Fruit fly (Drosophila melanogaster): ENCODE results near the gene Rga.

Rga gene

DNA sequence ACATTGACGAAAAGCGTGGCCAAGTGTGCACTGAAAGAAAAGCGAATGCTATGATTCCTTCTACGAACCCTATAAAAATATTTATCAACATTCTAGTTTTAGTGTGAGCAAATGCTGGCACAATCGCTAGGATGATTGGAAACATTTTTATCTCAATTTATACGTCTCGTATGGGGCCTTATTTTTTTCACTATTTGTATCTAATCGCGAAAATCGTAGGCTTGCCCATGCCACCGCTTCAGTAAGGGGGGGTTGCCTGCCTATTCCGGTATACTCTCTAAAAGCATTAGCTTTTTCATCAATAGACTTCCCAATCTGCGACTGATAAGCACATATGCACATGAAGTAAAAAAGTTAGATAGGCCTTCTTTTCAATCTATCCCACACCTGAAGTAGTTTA is 47.3 kb downstream of the Rga start (continued):
- TF ChIP-seq CG10147 (GFP tag; optimal IDR thresholded peaks at IDR 0.05) (peak; percentile 75), CG33557 (GFP tag; optimal IDR thresholded peaks at IDR 0.05) (no peak), CG15514 (GFP tag; optimal IDR thresholded peaks at IDR 0.05) (peak; percentile 80), BtbVII (GFP tag; optimal IDR thresholded peaks at IDR 0.05) (peak; percentile 62), h (optimal IDR thresholded peaks at IDR 0.05) (no peak), CG3838 (GFP tag; optimal IDR thresholded peaks at IDR 0.05) (peak; percentile 28), Xbp1 (GFP tag; optimal IDR thresholded peaks at IDR 0.05) (peak; percentile 76), Hr39 (optimal IDR thresholded peaks at IDR 0.05) (no peak), CG12942 (GFP tag; optimal IDR thresholded peaks at IDR 0.05) (peak; percentile 56), CG12769 (tag; optimal IDR thresholded peaks at IDR 0.05) (peak; percentile 88), Kr (GFP tag; optimal IDR thresholded peaks at IDR 0.05) (no peak), BEAF-32 (GFP tag; optimal IDR thresholded peaks at IDR 0.05) (no peak), sens-2 (GFP tag; IDR thresholded peaks at IDR 0.05) (peak; percentile 77), Hr78 (GFP tag; optimal IDR thresholded peaks at IDR 0.05) (no peak), phol (tag; optimal IDR thresholded peaks at IDR 0.05) (peak; percentile 69), eve (GFP tag; optimal IDR thresholded peaks at IDR 0.05) (no peak), Camta (GFP tag; optimal IDR thresholded peaks at IDR 0.05) (peak; percentile 77), ranshi (GFP tag; IDR thresholded peaks at IDR 0.05) (peak; percentile 86), bab2 (GFP tag; optimal IDR thresholded peaks at IDR 0.05) (peak; percentile 82), CG2129 (GFP tag; IDR thresholded peaks at IDR 0.05; ENCODE audit: partially characterized antibody) (no peak), Jarid2 (GFP tag; optimal IDR thresholded peaks at IDR 0.05) (no peak), NC2α (GFP tag; optimal IDR thresholded peaks at IDR 0.05) (peak; percentile 34), CG9727 (GFP tag; optimal IDR thresholded peaks at IDR 0.05) (peak; percentile 77), Hr51 (GFP tag; optimal IDR thresholded peaks at IDR 0.05) (peak in 1 of 2 experiments; percentile 73), CG4617 (GFP tag; optimal IDR thresholded peaks at IDR 0.05; ENCODE audit: borderline replicate concordance) (no peak), fd64A (GFP tag; optimal IDR thresholded peaks at IDR 0.05) (peak; percentile 51), ara (GFP tag; IDR thresholded peaks at IDR 0.05) (peak; percentile 83), NC2β (GFP tag; optimal IDR thresholded peaks at IDR 0.05) (peak; percentile 63), Sox100B (GFP tag; optimal IDR thresholded peaks at IDR 0.05) (peak; percentile 72), CG16779 (GFP tag; IDR thresholded peaks at IDR 0.05) (peak; percentile 71; the same call in 1 of the 2 replicates), wdn (GFP tag; IDR thresholded peaks at IDR 0.05) (peak; percentile 84; the same call in 1 of the 2 replicates), ERR (GFP tag; optimal IDR thresholded peaks at IDR 0.05) (peak; percentile 68), cwo (GFP tag; optimal IDR thresholded peaks at IDR 0.05) (peak; percentile 81), CG31365 (tag; optimal IDR thresholded peaks at IDR 0.05) (peak; percentile 51), bowl (GFP tag; IDR thresholded peaks at IDR 0.05) (peak; percentile 71), kah (GFP tag; optimal IDR thresholded peaks at IDR 0.05) (peak; percentile 36), yki (optimal IDR thresholded peaks at IDR 0.05) (no peak), da (GFP tag; optimal IDR thresholded peaks at IDR 0.05) (peak; percentile 12), br (optimal IDR thresholded peaks at IDR 0.05) (no peak), Bdp1 (GFP tag; optimal IDR thresholded peaks at IDR 0.05) (peak; percentile 69), B-H1 (GFP tag; IDR thresholded peaks at IDR 0.05) (peak; percentile 84), CG14441 (GFP tag; IDR thresholded peaks at IDR 0.05) (peak; percentile 92), CG11247 (GFP tag; IDR thresholded peaks at IDR 0.05) (peak; percentile 82), ssp (GFP tag; IDR thresholded peaks at IDR 0.05) (peak; percentile 59), Nf-YB (GFP tag; optimal IDR thresholded peaks at IDR 0.05) (peak; percentile 25), dmrt11E (tag; optimal IDR thresholded peaks at IDR 0.05) (no peak), GATAe (GFP tag; conservative IDR thresholded peaks at IDR 0.05) (peak; percentile 94), pzg (GFP tag; optimal IDR thresholded peaks at IDR 0.05) (peak; percentile 4), CG12104 (GFP tag; optimal IDR thresholded peaks at IDR 0.05) (peak; percentile 24), trem (tag; optimal IDR thresholded peaks at IDR 0.05) (no peak), Hey (tag; optimal IDR thresholded peaks at IDR 0.05) (peak; percentile 91), lbe (GFP tag; optimal IDR thresholded peaks at IDR 0.05) (peak; percentile 68)

Measured in whole organism, embryonic.